Worm (Caenorhabditis elegans) whole organism, mixed stage, embryonic: ENCODE measurements around the gene sec-61.A.

ENCODE experiments used
- M03D4.4 ChIP-seq: sonication (generic microtip); optimal IDR thresholded peaks from 2 replicates; lab custom pipeline; 2017; ENCODE audit warnings: mild to moderate bottlenecking, missing genetic modification characterization, missing compliant biosample characterization
- cnd-1 ChIP-seq: fragments of 200-800 bp; sonication (Bioruptor generic); optimal IDR thresholded peaks from 2 replicates; lab custom pipeline; 2018; ENCODE audit warnings: mild to moderate bottlenecking, missing genetic modification characterization, missing compliant biosample characterization
- hlh-1 ChIP-seq: fragments of 150-350 bp; optimal IDR thresholded peaks from 2 replicates; lab custom pipeline; 2014; ENCODE audit warnings: missing biosample characterization, missing genetic modification reagents, missing genetic modification characterization
- lsy-2 ChIP-seq: fragments of 150-350 bp; optimal IDR thresholded peaks from 2 replicates; lab custom pipeline; 2014; ENCODE audit warnings: missing biosample characterization, missing genetic modification characterization
- mls-2 ChIP-seq: sonication (generic microtip); optimal IDR thresholded peaks from 2 replicates; lab custom pipeline; 2016; ENCODE audit warnings: mild to moderate bottlenecking, missing genetic modification characterization, moderate library complexity, missing compliant biosample characterization
- nhr-2 ChIP-seq: fragments of 150-350 bp; optimal IDR thresholded peaks from 2 replicates; lab custom pipeline; 2014; ENCODE audit warnings: missing biosample characterization, missing genetic modification characterization
- nhr-28 ChIP-seq: fragments of 150-350 bp; optimal IDR thresholded peaks from 2 replicates; lab custom pipeline; 2014; ENCODE audit warnings: missing biosample characterization, missing genetic modification characterization
- nhr-76 ChIP-seq: sonication (generic microtip); optimal IDR thresholded peaks from 2 replicates; lab custom pipeline; 2017; ENCODE audit warnings: missing biosample characterization, missing genetic modification characterization
- pha-4 ChIP-seq: fragments of 150-350 bp; optimal IDR thresholded peaks from 2 replicates; lab custom pipeline; 2018; ENCODE audit warnings: missing biosample characterization, missing genetic modification reagents, missing genetic modification characterization
- snpc-4 ChIP-seq: fragments of 150-350 bp; optimal IDR thresholded peaks from 2 replicates; lab custom pipeline; 2014; ENCODE audit warnings: missing biosample characterization, missing genetic modification characterization
- unc-39 ChIP-seq: fragments of 150-350 bp; optimal IDR thresholded peaks from 2 replicates; lab custom pipeline; 2014; ENCODE audit warnings: missing biosample characterization, missing genetic modification characterization
- unc-62 ChIP-seq: fragments of 150-350 bp; optimal IDR thresholded peaks from 2 replicates; lab custom pipeline; 2014; ENCODE audit warnings: missing biosample characterization, missing genetic modification reagents, missing genetic modification characterization
- ztf-11 ChIP-seq: fragments of 150-350 bp; optimal IDR thresholded peaks from 2 replicates; lab custom pipeline; 2014; ENCODE audit warnings: missing biosample characterization, missing genetic modification characterization

DNA sequence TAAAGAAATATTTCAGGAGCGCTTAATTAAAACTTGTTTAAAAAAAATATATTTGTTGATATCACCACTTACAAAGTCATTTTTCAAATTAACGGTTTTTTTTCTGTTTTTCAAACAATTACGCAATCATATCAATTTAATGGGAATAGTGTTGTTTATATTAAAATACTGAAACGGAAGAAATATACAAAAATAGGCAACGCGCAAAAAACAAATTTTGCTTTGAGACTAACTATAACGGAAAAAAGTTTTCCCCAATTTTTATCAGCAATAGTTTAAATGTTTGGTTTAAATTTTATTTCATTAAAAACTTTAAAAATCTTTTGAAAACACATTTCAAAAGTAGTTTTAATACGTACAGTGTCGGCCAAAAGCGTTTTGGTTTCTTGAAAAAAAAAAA lies 43.5 kb upstream of the sec-61.A start:
- TF ChIP-seq nhr-76 (tag; lab: Kevin White, UChicago) (no peak), pha-4 (tag; lab: Kevin White, UChicago) (no peak), cnd-1 (no peak), nhr-2 (tag; lab: Kevin White, UChicago) (no peak), snpc-4 (tag; lab: Kevin White, UChicago) (no peak), lsy-2 (no peak), ztf-11 (tag; lab: Kevin White, UChicago) (no peak), M03D4.4 (tag; lab: Kevin White, UChicago) (no peak), nhr-28 (tag; lab: Kevin White, UChicago) (no peak), mls-2 (tag; lab: Kevin White, UChicago) (no peak), unc-62 (GFP tag; lab: Kevin White, UChicago) (no peak), unc-39 (tag; lab: Kevin White, UChicago) (no peak), hlh-1 (tag; lab: Kevin White, UChicago) (no peak)
